Fruit fly (Drosophila melanogaster) whole organism, prepupa: ENCODE results near the gene CG15201.
A peak's percentile ranks its signal among the peaks of the same experiment; 100 is the strongest.

ENCODE experiments used
- CG10669 ChIP-seq: fragments of 200-800 bp; sonication (Bioruptor generic); optimal IDR thresholded peaks from 3 replicates; lab custom pipeline; 2018; ENCODE audit warnings: missing biosample characterization, mild to moderate bottlenecking, missing genetic modification characterization, moderate library complexity
- CG11294 ChIP-seq: fragments of 200-800 bp; sonication (Bioruptor generic); IDR thresholded peaks from 2 replicates; pipeline ENCODE4 v1.3.6; 2022; ENCODE audit warnings: missing biosample characterization, missing genetic modification characterization
- CG11762 ChIP-seq: fragments of 200-800 bp; sonication (Bioruptor generic); optimal IDR thresholded peaks from 3 replicates; lab custom pipeline; 2016; ENCODE audit warnings: missing biosample characterization, missing genetic modification characterization; ENCODE audit not compliant: insufficient read depth
- CG11902 ChIP-seq: fragments of 200-800 bp; sonication (Bioruptor generic); optimal IDR thresholded peaks from 3 replicates; lab custom pipeline; 2016; ENCODE audit warnings: missing biosample characterization, missing genetic modification characterization
- CG15336 ChIP-seq: fragments of 200-800 bp; sonication (Bioruptor generic); IDR thresholded peaks from 2 replicates; pipeline ENCODE4 v1.3.6; 2022; ENCODE audit warnings: missing biosample characterization, missing genetic modification characterization
- CG1621 ChIP-seq: fragments of 200-800 bp; sonication (Bioruptor generic); optimal IDR thresholded peaks from 3 replicates; lab custom pipeline; 2018; ENCODE audit warnings: missing biosample characterization, mild to moderate bottlenecking, missing genetic modification characterization
- CG16779 ChIP-seq: fragments of 200-800 bp; sonication (Bioruptor generic); optimal IDR thresholded peaks from 3 replicates; lab custom pipeline; 2017; ENCODE audit warnings: missing biosample characterization, mild to moderate bottlenecking, missing genetic modification characterization
- CG31627 ChIP-seq: fragments of 200-800 bp; sonication (Bioruptor generic); optimal IDR thresholded peaks from 3 replicates; lab custom pipeline; 2016; ENCODE audit warnings: missing biosample characterization, missing genetic modification characterization
- CG32006 ChIP-seq: fragments of 200-800 bp; sonication (Bioruptor generic); optimal IDR thresholded peaks from 3 replicates; lab custom pipeline; 2017; ENCODE audit warnings: missing biosample characterization, mild to moderate bottlenecking, missing genetic modification characterization
- CG34406 ChIP-seq: fragments of 200-800 bp; sonication (Bioruptor generic); optimal IDR thresholded peaks from 3 replicates; lab custom pipeline; 2016; ENCODE audit warnings: missing biosample characterization, missing genetic modification characterization
- CG3919 ChIP-seq: fragments of 200-800 bp; sonication (Bioruptor generic); optimal IDR thresholded peaks from 3 replicates; lab custom pipeline; 2016; ENCODE audit warnings: missing biosample characterization, missing genetic modification characterization
- CG4318 ChIP-seq: fragments of 200-800 bp; sonication (Bioruptor generic); optimal IDR thresholded peaks from 3 replicates; lab custom pipeline; 2017; ENCODE audit warnings: missing biosample characterization, mild to moderate bottlenecking, missing genetic modification characterization
- CG6163 ChIP-seq: fragments of 200-800 bp; sonication (Bioruptor generic); IDR thresholded peaks from 3 replicates; pipeline ENCODE4 v1.3.6; 2022; ENCODE audit warnings: missing biosample characterization, missing genetic modification characterization
- CG6276 ChIP-seq: fragments of 200-800 bp; sonication (Bioruptor generic); optimal IDR thresholded peaks from 2 replicates; lab custom pipeline; 2017; ENCODE audit warnings: missing biosample characterization, mild to moderate bottlenecking, missing genetic modification characterization
- CG6792 ChIP-seq: fragments of 200-800 bp; sonication (Bioruptor generic); optimal IDR thresholded peaks from 3 replicates; lab custom pipeline; 2016; ENCODE audit warnings: missing biosample characterization, missing genetic modification characterization
- CG6854 ChIP-seq: fragments of 200-800 bp; sonication (Bioruptor generic); optimal IDR thresholded peaks from 2 replicates; lab custom pipeline; 2017; ENCODE audit warnings: missing biosample characterization, mild to moderate bottlenecking, missing genetic modification characterization
- CG7368 ChIP-seq: fragments of 200-800 bp; sonication (Bioruptor generic); optimal IDR thresholded peaks from 3 replicates; lab custom pipeline; 2016; ENCODE audit warnings: missing biosample characterization, missing genetic modification characterization
- CG8119 ChIP-seq: fragments of 200-800 bp; sonication (Bioruptor generic); IDR thresholded peaks from 3 replicates; pipeline ENCODE4 v1.3.6; 2022; ENCODE audit warnings: missing biosample characterization, missing genetic modification characterization
- CG8632 ChIP-seq: fragments of 200-800 bp; sonication (Bioruptor generic); optimal IDR thresholded peaks from 3 replicates; lab custom pipeline; 2016; ENCODE audit warnings: missing biosample characterization, missing genetic modification characterization
- Eip75B ChIP-seq: fragments of 200-800 bp; sonication (Bioruptor generic); optimal IDR thresholded peaks from 3 replicates; lab custom pipeline; 2016; ENCODE audit warnings: missing biosample characterization, missing genetic modification characterization
- Eip78C ChIP-seq: fragments of 200-800 bp; sonication (Bioruptor generic); peaks from one replicate; lab custom pipeline; 2016; ENCODE audit warnings: missing biosample characterization, missing genetic modification characterization
- Eip93F ChIP-seq: fragments of 200-800 bp; sonication (Bioruptor generic); optimal IDR thresholded peaks from 2 replicates; lab custom pipeline; 2016; ENCODE audit warnings: missing biosample characterization, mild to moderate bottlenecking, missing genetic modification characterization
- Ets21C ChIP-seq: fragments of 200-800 bp; sonication (Bioruptor generic); optimal IDR thresholded peaks from 3 replicates; lab custom pipeline; 2016; ENCODE audit warnings: missing biosample characterization, missing genetic modification characterization
- Ets96B ChIP-seq: fragments of 200-800 bp; optimal IDR thresholded peaks from 2 replicates; lab custom pipeline; 2019; ENCODE audit warnings: missing biosample characterization, mild to moderate bottlenecking, missing genetic modification characterization, moderate library complexity
- Gug ChIP-seq: fragments of 200-800 bp; sonication (Bioruptor generic); IDR thresholded peaks from 2 replicates; pipeline ENCODE4 v1.3.6; 2022; ENCODE audit warnings: missing biosample characterization, missing genetic modification characterization
- Hr39 ChIP-seq: fragments of 200-800 bp; sonication (Bioruptor generic); optimal IDR thresholded peaks from 2 replicates; lab custom pipeline; 2016; ENCODE audit warnings: missing biosample characterization, missing genetic modification characterization
- Hr4 ChIP-seq: fragments of 200-800 bp; sonication (Bioruptor generic); optimal IDR thresholded peaks from 3 replicates; lab custom pipeline; 2016; ENCODE audit warnings: missing biosample characterization, missing genetic modification characterization
- Lpt ChIP-seq: fragments of 200-800 bp; sonication (Bioruptor generic); optimal IDR thresholded peaks from 3 replicates; lab custom pipeline; 2016; ENCODE audit warnings: missing biosample characterization, missing genetic modification characterization
- Met ChIP-seq: fragments of 200-800 bp; sonication (Bioruptor generic); optimal IDR thresholded peaks from 3 replicates; lab custom pipeline; 2016; ENCODE audit warnings: missing biosample characterization, missing genetic modification characterization
- OdsH ChIP-seq: fragments of 200-800 bp; sonication (Bioruptor generic); optimal IDR thresholded peaks from 3 replicates; lab custom pipeline; 2016; ENCODE audit warnings: missing biosample characterization, missing genetic modification characterization
- Sox102F ChIP-seq: fragments of 200-800 bp; sonication (Bioruptor generic); optimal IDR thresholded peaks from 2 replicates; lab custom pipeline; 2016; ENCODE audit warnings: missing biosample characterization, mild to moderate bottlenecking, missing genetic modification characterization
- achi ChIP-seq: fragments of 200-800 bp; sonication (Bioruptor generic); optimal IDR thresholded peaks from 3 replicates; lab custom pipeline; 2016; ENCODE audit warnings: missing biosample characterization, missing genetic modification characterization
- acj6 ChIP-seq: fragments of 200-800 bp; sonication (Bioruptor generic); optimal IDR thresholded peaks from 3 replicates; lab custom pipeline; 2016; ENCODE audit warnings: missing biosample characterization, missing genetic modification characterization
- cyc ChIP-seq: fragments of 200-800 bp; sonication (Bioruptor generic); optimal IDR thresholded peaks from 3 replicates; lab custom pipeline; 2016; ENCODE audit warnings: missing biosample characterization, missing genetic modification characterization
- dac ChIP-seq: fragments of 200-800 bp; sonication (Bioruptor generic); optimal IDR thresholded peaks from 2 replicates; lab custom pipeline; 2017; ENCODE audit warnings: missing biosample characterization, mild to moderate bottlenecking, missing genetic modification characterization
- dsx ChIP-seq: fragments of 200-800 bp; optimal IDR thresholded peaks from 3 replicates; lab custom pipeline; 2019; ENCODE audit warnings: missing biosample characterization, mild to moderate bottlenecking, missing genetic modification characterization, moderate library complexity; ENCODE audit not compliant: poor library complexity, severe bottlenecking
- eg ChIP-seq: fragments of 200-800 bp; sonication (Bioruptor generic); IDR thresholded peaks from 3 replicates; pipeline ENCODE4 v1.3.6; 2022; ENCODE audit warnings: missing biosample characterization, missing genetic modification characterization
- esn ChIP-seq: fragments of 200-800 bp; sonication (Bioruptor generic); optimal IDR thresholded peaks from 2 replicates; lab custom pipeline; 2016; ENCODE audit warnings: missing biosample characterization, mild to moderate bottlenecking, missing genetic modification characterization, moderate library complexity
- fd59A ChIP-seq: fragments of 200-800 bp; sonication (Bioruptor generic); optimal IDR thresholded peaks from 2 replicates; lab custom pipeline; 2017; ENCODE audit warnings: missing biosample characterization, mild to moderate bottlenecking, missing genetic modification characterization, missing genetic modification reagents
- lz ChIP-seq: fragments of 200-800 bp; sonication (Bioruptor generic); optimal IDR thresholded peaks from 3 replicates; lab custom pipeline; 2016; ENCODE audit warnings: missing biosample characterization, missing genetic modification characterization
- pdm3 ChIP-seq: fragments of 200-800 bp; sonication (Bioruptor generic); optimal IDR thresholded peaks from 3 replicates; lab custom pipeline; 2016; ENCODE audit warnings: missing biosample characterization, missing genetic modification characterization
- salr ChIP-seq, 2 experiments: fragments of 200-800 bp; sonication (Bioruptor generic); optimal IDR thresholded peaks; 3 replicates each; lab custom pipeline; 2016 to 2018; ENCODE audit warnings: missing biosample characterization in 2 of 2, missing genetic modification characterization in 2 of 2, mild to moderate bottlenecking in 1 of 2
- svp ChIP-seq: fragments of 200-800 bp; sonication (Bioruptor generic); peaks from one replicate; lab custom pipeline; 2016; ENCODE audit warnings: missing biosample characterization, missing genetic modification characterization
- topi ChIP-seq: fragments of 200-800 bp; sonication (Bioruptor generic); optimal IDR thresholded peaks from 3 replicates; lab custom pipeline; 2016; ENCODE audit warnings: missing biosample characterization, missing genetic modification characterization

CG15201 gene

DNA sequence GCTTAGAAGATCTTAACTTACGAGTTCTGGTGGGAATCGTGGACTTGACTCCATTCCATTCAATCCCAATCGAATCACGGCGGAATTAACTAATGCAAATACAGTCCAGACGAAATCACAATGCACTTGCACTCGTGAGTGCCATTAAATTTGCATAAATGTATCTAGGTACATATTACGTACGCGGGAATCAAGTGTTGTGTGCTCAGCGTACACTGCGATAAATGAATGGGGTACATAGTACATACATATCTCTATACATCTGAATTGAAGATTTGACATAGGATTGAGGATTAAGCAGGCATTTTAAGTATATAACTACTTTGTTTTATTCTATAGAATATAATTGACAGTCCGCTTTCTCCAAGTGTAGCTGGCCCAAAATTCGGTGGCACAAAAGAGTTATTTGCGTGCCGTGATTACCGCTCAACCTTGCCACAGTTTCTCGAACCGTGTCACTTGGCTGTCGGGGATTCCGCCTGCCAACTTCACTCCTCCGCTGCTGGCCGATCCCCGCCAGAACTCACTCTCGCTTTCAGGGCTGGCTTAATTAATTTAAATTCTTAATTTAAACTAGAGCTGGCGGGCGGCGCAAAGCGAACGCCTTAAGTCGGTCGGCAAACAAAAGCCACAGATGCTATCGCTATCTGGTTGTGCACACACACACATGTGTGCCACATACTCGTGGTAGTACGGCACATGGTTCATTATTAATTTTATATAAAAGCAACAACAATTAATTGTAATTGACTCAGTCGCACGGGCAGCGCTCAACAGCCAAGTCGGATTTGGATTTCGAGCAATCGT lies 1.9 kb upstream of the CG15201 start, which contains the start of the genes CG15199 and CG15202:
Gene CG15199 (minus strand): TSS at position 51 of the 807 bp plus-strand sequence.
Gene CG15202 (plus strand): TSS at position 757 of the 807 bp plus-strand sequence.
- TF ChIP-seq Eip78C (GFP tag; lab: Kevin White, UChicago) = peak; percentile 68
- no peak for TF ChIP-seq CG8119
- TF ChIP-seq acj6 (GFP tag; lab: Kevin White, UChicago) = no peak
- no peak for TF ChIP-seq Lpt
- peak; percentile 4 for TF ChIP-seq Met (GFP tag; lab: Kevin White, UChicago)
- no peak for TF ChIP-seq Eip93F (GFP tag; lab: Kevin White, UChicago)
- no peak for TF ChIP-seq dac (GFP tag; lab: Kevin White, UChicago)
- no peak for TF ChIP-seq Hr39 (GFP tag; lab: Kevin White, UChicago)

DNA sequence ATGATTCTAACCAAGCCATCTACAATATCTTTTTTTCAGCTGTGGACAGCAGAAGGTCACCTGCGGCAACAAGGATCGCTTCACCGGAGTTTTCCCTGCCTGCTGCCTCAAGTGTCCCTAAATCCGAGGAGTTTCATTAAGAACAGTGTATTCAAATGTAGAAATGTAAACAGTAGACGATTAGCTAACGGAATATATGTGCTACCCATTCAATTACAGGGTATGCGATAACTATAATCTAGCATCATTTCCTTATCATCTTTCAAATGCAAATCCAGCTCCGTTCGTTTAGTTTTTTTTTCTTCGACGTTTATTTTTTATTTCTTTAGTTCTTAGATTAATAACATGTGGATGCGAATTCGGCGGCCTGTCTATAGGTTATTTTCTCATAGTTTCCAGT lies 655 bp downstream of the CG15201 start:
- TF ChIP-seq dac (GFP tag; lab: Kevin White, UChicago) (no peak), pdm3 (GFP tag; lab: Kevin White, UChicago) (no peak), CG16779 (no peak), CG1621 (tag; lab: Kevin White, UChicago) (no peak)

DNA sequence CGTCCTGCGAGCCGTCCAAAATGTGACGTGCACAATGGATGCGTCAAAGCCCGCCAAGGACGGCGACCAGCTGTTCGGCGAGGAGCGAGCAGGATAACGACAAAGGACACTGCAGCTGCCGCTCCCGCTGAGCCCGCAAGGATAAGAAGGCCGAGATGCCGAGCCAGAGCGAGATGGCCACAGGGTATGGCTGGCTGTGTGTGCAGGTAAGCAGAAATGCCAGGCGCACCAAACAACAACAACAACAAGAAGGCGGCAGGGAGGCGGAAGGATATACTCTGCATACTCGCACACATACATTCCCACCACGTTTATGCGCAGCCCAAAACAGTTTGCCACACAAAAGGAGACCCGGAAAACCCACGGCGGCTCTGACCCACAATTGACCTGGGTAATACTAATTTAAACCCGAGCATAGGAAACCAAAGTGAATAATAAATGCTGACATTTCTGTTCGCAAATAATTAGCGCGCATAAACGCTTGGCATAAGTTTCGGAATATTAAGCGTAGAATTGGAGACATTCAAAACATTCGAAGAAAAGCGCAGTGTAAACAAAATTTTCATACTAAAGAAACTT lies 2.8 kb downstream of the CG15201 start:
- TF ChIP-seq Eip75B (GFP tag; lab: Kevin White, UChicago) (peak; percentile 1), CG6854 (GFP tag; lab: Kevin White, UChicago) (no peak), Ets96B (tag; lab: Kevin White, UChicago) (peak; percentile 38), eg (GFP tag; lab: Robert Waterston, UW) (peak; percentile 76), CG6276 (GFP tag; lab: Kevin White, UChicago) (no peak), lz (GFP tag; lab: Kevin White, UChicago) (peak; percentile 15), CG7368 (GFP tag; lab: Kevin White, UChicago) (peak; percentile 30), CG6792 (GFP tag; lab: Kevin White, UChicago) (no peak), dac (GFP tag; lab: Kevin White, UChicago) (no peak), topi (GFP tag; lab: Kevin White, UChicago) (peak; percentile 51), CG3919 (peak; percentile 37), Eip93F (GFP tag; lab: Kevin White, UChicago) (no peak), Gug (GFP tag; lab: Robert Waterston, UW) (0 out of 2 replicates have a peak, but pooled peaks have one; percentile 9), CG11902 (GFP tag; lab: Kevin White, UChicago) (no peak), CG4318 (GFP tag; lab: Kevin White, UChicago) (no peak), CG6163 (peak; percentile 77), CG15336 (GFP tag; lab: Robert Waterston, UW) (0 out of 2 replicates have a peak, but pooled peaks have one; percentile 14), CG8632 (GFP tag; lab: Kevin White, UChicago) (no peak), CG8119 (peak; percentile 33; the same call in 1 of the 3 replicates), achi (peak; percentile 14), cyc (GFP tag; lab: Kevin White, UChicago) (peak; percentile 1), Hr4 (GFP tag; lab: Kevin White, UChicago) (peak; percentile 25), salr (GFP tag; optimal IDR thresholded peaks at IDR 0.05; lab: Kevin White, UChicago) (no peak), Ets21C (no peak), Hr39 (GFP tag; lab: Kevin White, UChicago) (peak; percentile 20), CG11762 (GFP tag; lab: Kevin White, UChicago) (no peak), CG31627 (peak; percentile 30), svp (GFP tag; lab: Kevin White, UChicago) (peak; percentile 76), Sox102F (GFP tag; lab: Kevin White, UChicago) (peak; percentile 20), CG11294 (no peak), OdsH (GFP tag; lab: Kevin White, UChicago) (peak; percentile 7), Eip78C (GFP tag; lab: Kevin White, UChicago) (peak; percentile 62), CG10669 (peak; percentile 44), CG1621 (tag; lab: Kevin White, UChicago) (no peak), fd59A (no peak), CG34406 (GFP tag; lab: Kevin White, UChicago) (peak; percentile 6), acj6 (GFP tag; lab: Kevin White, UChicago) (peak; percentile 50), pdm3 (GFP tag; lab: Kevin White, UChicago) (peak; percentile 37), dsx (GFP tag; lab: Kevin White, UChicago) (peak; percentile 44), CG32006 (GFP tag; lab: Kevin White, UChicago) (peak; percentile 30), Met (GFP tag; lab: Kevin White, UChicago) (peak; percentile 16), esn (GFP tag; lab: Kevin White, UChicago) (peak; percentile 27)
